Fruit fly (Drosophila melanogaster) whole organism, embryonic: Measurements from ENCODE around the gene CkIIbeta.

Experiments used
- ATbp ChIP-seq: fragments of 200-800 bp; sonication (Bioruptor generic); optimal IDR thresholded peaks from 2 replicates; lab custom pipeline; 2017; ENCODE audit warnings: missing biosample characterization, mild to moderate bottlenecking, missing genetic modification characterization, missing genetic modification reagents
- Ada2b ChIP-seq: fragments of 200-800 bp; sonication (Bioruptor generic); IDR thresholded peaks from 2 replicates; pipeline ENCODE4 v1.3.6; 2022; ENCODE audit warnings: missing biosample characterization, missing genetic modification characterization
- CG11093 ChIP-seq: fragments of 200-800 bp; sonication (Bioruptor generic); IDR thresholded peaks from 3 replicates; pipeline ENCODE4 v1.3.6; 2022; ENCODE audit warnings: missing biosample characterization, missing genetic modification characterization
- CG12391 ChIP-seq: fragments of 200-800 bp; sonication (Bioruptor generic); optimal IDR thresholded peaks from 3 replicates; lab custom pipeline; 2018; ENCODE audit warnings: missing biosample characterization, mild to moderate bottlenecking, missing genetic modification characterization, moderate library complexity
- CG12769 ChIP-seq: fragments of 200-800 bp; sonication (Bioruptor generic); optimal IDR thresholded peaks from 2 replicates; lab custom pipeline; 2019; ENCODE audit warnings: missing biosample characterization, mild to moderate bottlenecking, missing genetic modification characterization, moderate library complexity
- CG13296 ChIP-seq: fragments of 200-800 bp; sonication (Bioruptor generic); optimal IDR thresholded peaks from 3 replicates; lab custom pipeline; 2018; ENCODE audit warnings: missing biosample characterization, mild to moderate bottlenecking, missing genetic modification characterization
- CG14441 ChIP-seq: fragments of 200-800 bp; sonication (Bioruptor generic); IDR thresholded peaks from 2 replicates; pipeline ENCODE4 v1.3.6; 2022; ENCODE audit warnings: missing biosample characterization, missing genetic modification characterization
- CG14860 ChIP-seq: fragments of 200-800 bp; sonication (Bioruptor generic); IDR thresholded peaks from 3 replicates; pipeline ENCODE4 v1.3.6; 2022; ENCODE audit warnings: missing biosample characterization, missing genetic modification characterization; ENCODE audit not compliant: partially characterized antibody
- CG1603 ChIP-seq: fragments of 200-800 bp; sonication (Bioruptor generic); optimal IDR thresholded peaks from 2 replicates; lab custom pipeline; 2019; ENCODE audit warnings: missing biosample characterization, mild to moderate bottlenecking, missing genetic modification characterization, moderate library complexity
- CG17359 ChIP-seq: fragments of 200-800 bp; sonication (Bioruptor generic); optimal IDR thresholded peaks from 3 replicates; lab custom pipeline; 2018; ENCODE audit warnings: missing biosample characterization, mild to moderate bottlenecking, missing genetic modification characterization, moderate library complexity
- CG18476 ChIP-seq: fragments of 200-800 bp; sonication (Bioruptor generic); optimal IDR thresholded peaks from 2 replicates; lab custom pipeline; 2016; ENCODE audit warnings: missing biosample characterization, mild to moderate bottlenecking, missing genetic modification characterization
- CG2678 ChIP-seq: fragments of 200-800 bp; sonication (Bioruptor generic); optimal IDR thresholded peaks from 3 replicates; lab custom pipeline; 2019; ENCODE audit warnings: missing biosample characterization, mild to moderate bottlenecking, missing genetic modification characterization, moderate library complexity
- CG2712 ChIP-seq: fragments of 200-800 bp; optimal IDR thresholded peaks from 3 replicates; lab custom pipeline; 2019; ENCODE audit warnings: missing biosample characterization, mild to moderate bottlenecking, missing genetic modification characterization, moderate library complexity
- CG8924 ChIP-seq: fragments of 200-800 bp; optimal IDR thresholded peaks from 3 replicates; lab custom pipeline; 2019; ENCODE audit warnings: missing biosample characterization, mild to moderate bottlenecking, missing genetic modification characterization, moderate library complexity
- CG9215 ChIP-seq: fragments of 200-800 bp; sonication (Bioruptor generic); IDR thresholded peaks from 2 replicates; pipeline ENCODE4 v1.3.6; 2022; ENCODE audit warnings: missing biosample characterization, missing genetic modification characterization
- CG9932 ChIP-seq: fragments of 200-800 bp; sonication (Bioruptor generic); IDR thresholded peaks from 2 replicates; pipeline ENCODE4 v1.3.6; 2022; ENCODE audit warnings: missing biosample characterization, missing genetic modification characterization
- D19A ChIP-seq: fragments of 200-800 bp; optimal IDR thresholded peaks from 3 replicates; lab custom pipeline; 2019; ENCODE audit warnings: missing biosample characterization, mild to moderate bottlenecking, missing genetic modification characterization, moderate library complexity
- Dref ChIP-seq: fragments of 200-800 bp; sonication (Bioruptor generic); IDR thresholded peaks from 2 replicates; pipeline ENCODE4 v1.3.6; 2022; ENCODE audit warnings: missing biosample characterization, missing genetic modification characterization
- Fer1 ChIP-seq: fragments of 200-800 bp; sonication (Bioruptor generic); optimal IDR thresholded peaks from 2 replicates; lab custom pipeline; 2017; ENCODE audit warnings: missing biosample characterization, mild to moderate bottlenecking, missing genetic modification characterization
- Fer2 ChIP-seq: fragments of 200-800 bp; sonication (Bioruptor generic); optimal IDR thresholded peaks from 2 replicates; lab custom pipeline; 2018; ENCODE audit warnings: missing biosample characterization, mild to moderate bottlenecking, missing genetic modification characterization, moderate library complexity
- Med ChIP-seq: fragments of 200-800 bp; sonication (Bioruptor generic); peaks from one replicate; lab custom pipeline; 2016; ENCODE audit warnings: missing biosample characterization, missing genetic modification characterization, mild to moderate bottlenecking, inconsistent platforms, moderate library complexity
- Pdp1 ChIP-seq, 2 experiments: fragments of 200-800 bp; sonication (Bioruptor generic); optimal IDR thresholded peaks; 3 replicates each; lab custom pipeline; 2016; ENCODE audit warnings: missing biosample characterization in 2 of 2, missing genetic modification characterization in 2 of 2, mild to moderate bottlenecking in 1 of 2, moderate library complexity in 1 of 2
- Rfx ChIP-seq: fragments of 200-800 bp; sonication (Bioruptor generic); IDR thresholded peaks from 2 replicates; pipeline ENCODE4 v1.3.6; 2022; ENCODE audit warnings: missing biosample characterization, missing genetic modification characterization
- Taf1 ChIP-seq: fragments of 200-800 bp; sonication (Bioruptor generic); IDR thresholded peaks from 2 replicates; pipeline ENCODE4 v1.3.6; 2022; ENCODE audit warnings: missing biosample characterization, missing genetic modification characterization
- abd-A ChIP-seq: fragments of 200-800 bp; sonication (Bioruptor generic); optimal IDR thresholded peaks from 3 replicates; lab custom pipeline; 2019; ENCODE audit warnings: missing biosample characterization, mild to moderate bottlenecking, missing genetic modification characterization, moderate library complexity
- ara ChIP-seq: fragments of 200-800 bp; sonication (Bioruptor generic); IDR thresholded peaks from 2 replicates; pipeline ENCODE4 v1.3.6; 2022; ENCODE audit warnings: missing biosample characterization, missing genetic modification characterization
- bsh ChIP-seq, 2 experiments: fragments of 200-800 bp; sonication (Bioruptor generic); optimal IDR thresholded peaks; 2 replicates each; lab custom pipeline; 2017 to 2018; ENCODE audit warnings: mild to moderate bottlenecking in 2 of 2, missing biosample characterization in 2 of 2, missing genetic modification characterization in 2 of 2, moderate library complexity in 1 of 2
- caup ChIP-seq: fragments of 200-800 bp; sonication (Bioruptor generic); optimal IDR thresholded peaks from 3 replicates; lab custom pipeline; 2017; ENCODE audit warnings: missing biosample characterization, mild to moderate bottlenecking, missing genetic modification characterization, moderate library complexity; ENCODE audit not compliant: severe bottlenecking
- dpn ChIP-seq, 2 experiments: fragments of 200-800 bp; sonication (Bioruptor generic); optimal IDR thresholded peaks; 3 replicates each; lab custom pipeline; 2016; ENCODE audit warnings: missing biosample characterization in 2 of 2, missing genetic modification characterization in 2 of 2
- eve ChIP-seq, 2 experiments: fragments of >200 bp; optimal IDR thresholded peaks; 2 replicates each; lab custom pipeline; 2017; ENCODE audit warnings: missing biosample characterization in 2 of 2, missing genetic modification characterization in 2 of 2
- fd3F ChIP-seq: fragments of 200-800 bp; sonication (Bioruptor generic); optimal IDR thresholded peaks from 2 replicates; lab custom pipeline; 2018; ENCODE audit warnings: missing biosample characterization, mild to moderate bottlenecking, missing genetic modification characterization, moderate library complexity
- grau ChIP-seq: fragments of 200-800 bp; optimal IDR thresholded peaks from 3 replicates; lab custom pipeline; 2019; ENCODE audit warnings: missing biosample characterization, mild to moderate bottlenecking, missing genetic modification characterization, moderate library complexity
- hkb ChIP-seq, 2 experiments: fragments of 200-800 bp in 1 of 2; fragments of >200 bp in 1 of 2; sonication (Bioruptor generic) in 1 of 2; IDR thresholded peaks in 1 of 2; optimal IDR thresholded peaks in 1 of 2; 2 replicates each; pipeline versions ENCODE4 v1.3.6 to Lab custom; 2017 to 2022; ENCODE audit warnings: missing biosample characterization in 1 of 2, missing genetic modification characterization in 1 of 2
- lmd ChIP-seq: fragments of 200-800 bp; sonication (Bioruptor generic); IDR thresholded peaks from 2 replicates; pipeline ENCODE4 v1.3.6; 2022; ENCODE audit warnings: missing biosample characterization, missing genetic modification characterization
- nmo ChIP-seq: fragments of 200-800 bp; sonication (Bioruptor generic); optimal IDR thresholded peaks from 2 replicates; lab custom pipeline; 2018; ENCODE audit warnings: missing biosample characterization, mild to moderate bottlenecking, missing genetic modification characterization, moderate library complexity
- pum ChIP-seq: fragments of 200-800 bp; sonication (Bioruptor generic); optimal IDR thresholded peaks from 2 replicates; lab custom pipeline; 2016; ENCODE audit warnings: missing biosample characterization, missing genetic modification characterization
- sd ChIP-seq: fragments of 200-800 bp; sonication (Bioruptor generic); optimal IDR thresholded peaks from 3 replicates; lab custom pipeline; 2018; ENCODE audit warnings: missing biosample characterization, mild to moderate bottlenecking, missing genetic modification characterization, moderate library complexity
- slbo ChIP-seq: fragments of 200-800 bp; sonication (Bioruptor generic); IDR thresholded peaks from 2 replicates; pipeline ENCODE4 v1.3.6; 2022; ENCODE audit warnings: missing biosample characterization, missing genetic modification characterization
- sqz ChIP-seq: fragments of 200-800 bp; sonication (Bioruptor generic); optimal IDR thresholded peaks from 3 replicates; lab custom pipeline; 2018; ENCODE audit warnings: missing biosample characterization, mild to moderate bottlenecking, missing genetic modification characterization
- ssp ChIP-seq: fragments of 200-800 bp; sonication (Bioruptor generic); IDR thresholded peaks from 2 replicates; pipeline ENCODE4 v1.3.6; 2022; ENCODE audit warnings: missing biosample characterization, missing genetic modification characterization
- stc ChIP-seq: fragments of 200-800 bp; sonication (Bioruptor generic); IDR thresholded peaks from 2 replicates; pipeline ENCODE4 v1.3.6; 2022; ENCODE audit warnings: missing biosample characterization, missing genetic modification characterization
- tgo ChIP-seq: fragments of 200-800 bp; sonication (Bioruptor generic); IDR thresholded peaks from 3 replicates; pipeline ENCODE4 v1.3.6; 2022; ENCODE audit warnings: missing biosample characterization, missing genetic modification characterization
- tin ChIP-seq: fragments of 200-800 bp; sonication (Bioruptor generic); optimal IDR thresholded peaks from 3 replicates; lab custom pipeline; 2016; ENCODE audit warnings: missing biosample characterization, missing genetic modification characterization
- z ChIP-seq: fragments of 200-800 bp; sonication (Bioruptor generic); IDR thresholded peaks from 3 replicates; pipeline ENCODE4 v1.3.6; 2022; ENCODE audit warnings: missing biosample characterization, missing genetic modification characterization

The CkIIbeta gene

dm6 chrX:11846049-11846718, 53.9 kb downstream of the CkIIbeta start, which contains the start of gene CG15740 (continued):
- TF ChIP-seq grau (tag; lab: Kevin White, UChicago) (peak; percentile 1), ssp (GFP tag; lab: Robert Waterston, UW) (peak; percentile 47), CG1603 (tag; lab: Kevin White, UChicago) (peak; percentile 38), ara (GFP tag; lab: Robert Waterston, UW) (peak; percentile 31; the same call in 1 of the 2 replicates), Pdp1 (GFP tag; optimal IDR thresholded peaks at IDR 0.05; lab: Kevin White, UChicago) (peak in 1 of 2 experiments; percentile 33), Dref (GFP tag; lab: Robert Waterston, UW) (no peak), eve (GFP tag; optimal IDR thresholded peaks at IDR 0.05; lab: Kevin White, UChicago) (no peak), pum (GFP tag; lab: Kevin White, UChicago) (peak; percentile 46)

- TF ChIP-seq z (GFP tag; lab: Robert Waterston, UW) (no peak), CG12769 (tag; lab: Kevin White, UChicago) (peak; percentile 40), CG2678 (tag; lab: Kevin White, UChicago) (peak; percentile 69), slbo (GFP tag; lab: Robert Waterston, UW) (peak; percentile 57), CG12391 (peak; percentile 49), hkb (optimal IDR thresholded peaks at IDR 0.05; lab: Kevin White, UChicago) (no peak), hkb (GFP tag; IDR thresholded peaks at IDR 0.05; lab: Robert Waterston, UW) (peak; percentile 70), Taf1 (GFP tag; lab: Robert Waterston, UW) (no peak), bsh (GFP tag; optimal IDR thresholded peaks at IDR 0.05; lab: Kevin White, UChicago) (peak in 1 of 2 experiments; percentile 7), ATbp (GFP tag; lab: Kevin White, UChicago) (peak; percentile 45), nmo (GFP tag; lab: Kevin White, UChicago) (peak; percentile 34), CG18476 (GFP tag; lab: Kevin White, UChicago) (peak; percentile 15), caup (GFP tag; lab: Kevin White, UChicago) (peak; percentile 34), CG17359 (tag; lab: Kevin White, UChicago) (peak; percentile 71), CG14860 (GFP tag; lab: Robert Waterston, UW) (no peak), sd (tag; lab: Kevin White, UChicago) (peak; percentile 72), Fer1 (GFP tag; lab: Kevin White, UChicago) (peak; percentile 42), CG8924 (tag; lab: Kevin White, UChicago) (peak; percentile 65), lmd (peak; percentile 42; the same call in 1 of the 2 replicates), CG1603 (tag; lab: Kevin White, UChicago) (no peak), sqz (peak; percentile 44), Ada2b (GFP tag; lab: Robert Waterston, UW) (peak; percentile 44; the same call in 1 of the 2 replicates), abd-A (tag; lab: Kevin White, UChicago) (peak; percentile 78), CG11093 (GFP tag; lab: Robert Waterston, UW) (0 out of 3 replicates have a peak, but pooled peaks have one; percentile 13), CG9215 (GFP tag; lab: Robert Waterston, UW) (no peak), stc (GFP tag; lab: Robert Waterston, UW) (peak; percentile 77), D19A (tag; lab: Kevin White, UChicago) (peak; percentile 42), CG9932 (peak; percentile 37), tin (GFP tag; lab: Kevin White, UChicago) (peak; percentile 4), Fer2 (tag; lab: Kevin White, UChicago) (peak; percentile 17), CG13296 (GFP tag; lab: Kevin White, UChicago) (peak; percentile 23), tgo (peak; percentile 69), Med (GFP tag; lab: Kevin White, UChicago) (peak; percentile 34), CG2712 (tag; lab: Kevin White, UChicago) (peak; percentile 53), dpn (GFP tag; optimal IDR thresholded peaks at IDR 0.05; lab: Kevin White, UChicago) (peak in 1 of 2 experiments; percentile 27), CG14441 (GFP tag; lab: Robert Waterston, UW) (peak; percentile 16; the same call in 1 of the 2 replicates), fd3F (peak; percentile 60), Rfx (GFP tag; lab: Robert Waterston, UW) (0 out of 2 replicates have a peak, but pooled peaks have one; percentile 36)
Measured at dm6 chrX:11848507-11849264, 56.4 kb downstream of the CkIIbeta start.
